Fruit fly (Drosophila melanogaster): ENCODE data around the gene Cyp4d14.
A peak's percentile ranks its signal among the peaks of the same experiment; 100 is the strongest.

- TF ChIP-seq EcR (GFP tag; optimal IDR thresholded peaks at IDR 0.05) (peak; percentile 17), CG13204 (GFP tag; optimal IDR thresholded peaks at IDR 0.05) (no peak), fd96Ca (GFP tag; IDR thresholded peaks at IDR 0.05) (peak; percentile 42; the same call in 1 of the 3 replicates), CG17806 (tag; optimal IDR thresholded peaks at IDR 0.05) (no peak), CG8301 (tag; optimal IDR thresholded peaks at IDR 0.05) (peak; percentile 31), CG8159 (tag; optimal IDR thresholded peaks at IDR 0.05) (no peak), D1 (tag; optimal IDR thresholded peaks at IDR 0.05) (no peak), CG15710 (tag; optimal IDR thresholded peaks at IDR 0.05) (no peak), gl (tag; optimal IDR thresholded peaks at IDR 0.05) (no peak), rn (GFP tag; IDR thresholded peaks at IDR 0.05) (no peak)
These were observed 28.5 kb downstream of the Cyp4d14 start for dm6 chrX:2146574-2146973.

Measured in whole organism, pupa.